Worm (Caenorhabditis elegans) whole organism, dauer: ENCODE measurements around the gene R04B3.3.

Experiments used
- unc-62 ChIP-seq: sonication (generic microtip); optimal IDR thresholded peaks from 2 replicates; lab custom pipeline; 2017; ENCODE audit warnings: missing biosample characterization, missing genetic modification reagents, missing genetic modification characterization

R04B3.3 gene

DNA sequence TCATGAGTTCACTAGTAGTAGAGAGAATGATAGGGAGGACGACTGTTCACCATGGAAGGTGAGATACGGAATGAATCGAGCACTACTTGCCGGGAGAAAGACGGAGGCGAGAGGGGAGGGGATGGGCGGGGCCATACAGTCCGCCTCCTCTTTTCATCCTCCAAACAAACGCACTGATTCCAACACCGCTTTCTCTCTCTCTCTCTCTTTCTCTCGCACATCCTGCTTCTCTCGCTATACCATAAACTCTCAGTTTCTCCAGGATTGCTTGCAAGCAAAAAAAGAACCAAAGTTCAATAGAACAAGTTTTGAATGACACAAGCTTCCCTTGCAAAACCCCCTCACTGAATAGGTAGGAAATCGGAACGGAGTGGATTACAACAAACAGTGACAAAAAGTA lies 40.4 kb downstream of the R04B3.3 start:
- no peak for TF ChIP-seq unc-62 (GFP tag; lab: Kevin White, UChicago)

DNA sequence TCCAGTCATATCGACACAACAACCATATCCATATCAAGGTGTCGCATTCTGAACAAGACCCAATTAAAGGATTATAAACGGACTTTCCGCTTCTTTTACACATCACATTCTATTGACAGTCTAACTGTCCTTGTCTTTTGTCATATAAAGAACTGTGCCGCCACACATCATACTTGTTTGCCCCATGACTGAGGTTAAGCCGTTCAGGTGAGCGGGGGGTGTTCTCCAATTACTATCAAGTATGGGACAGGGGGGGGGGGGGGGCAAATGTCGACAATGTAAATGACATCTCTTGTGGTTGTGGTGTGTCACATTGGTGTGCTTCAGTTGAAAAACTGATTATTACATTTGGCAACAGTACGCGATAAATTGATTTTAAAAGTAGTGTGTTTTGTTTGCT lies 42.0 kb downstream of the R04B3.3 start:
- no peak for TF ChIP-seq unc-62 (GFP tag; lab: Kevin White, UChicago)

DNA sequence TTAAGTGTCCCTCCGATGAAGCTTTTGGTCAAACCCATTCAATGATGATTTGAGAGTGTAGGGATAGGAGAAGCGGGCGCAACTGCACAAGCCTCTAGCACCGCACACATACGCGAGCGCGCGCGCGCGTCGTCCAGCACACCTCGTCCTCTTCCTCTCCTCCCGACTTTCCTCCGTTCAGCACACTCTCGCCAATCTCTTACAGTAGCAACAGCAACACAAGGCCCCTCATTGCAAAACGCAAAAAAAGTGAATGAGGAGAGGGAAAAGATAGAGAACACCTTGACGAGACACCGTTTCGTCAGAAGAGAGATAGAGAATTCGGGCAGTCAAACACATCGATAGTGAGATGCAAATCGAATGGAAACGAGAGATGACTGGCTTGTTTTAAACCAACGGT lies 43.3 kb downstream of the R04B3.3 start:
- no peak for TF ChIP-seq unc-62 (GFP tag; lab: Kevin White, UChicago)

DNA sequence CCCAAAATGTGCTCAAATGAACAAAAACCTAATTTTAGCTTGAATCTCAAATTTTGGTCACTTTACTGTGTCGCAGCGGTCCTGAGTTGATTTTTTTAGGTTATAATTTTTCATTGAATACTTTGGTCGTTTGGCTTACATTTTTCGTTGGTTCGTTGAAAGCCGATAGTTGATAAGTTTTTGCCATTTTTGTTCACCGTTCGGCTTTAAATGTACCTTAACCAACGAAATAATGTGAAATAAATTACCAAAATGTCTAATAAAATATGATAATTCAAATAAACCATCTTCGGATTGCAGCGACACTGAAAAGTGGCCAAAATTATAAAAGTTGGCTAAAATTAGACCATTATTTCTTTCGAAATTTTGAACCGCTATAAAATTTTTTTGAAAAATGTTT lies 45.5 kb downstream of the R04B3.3 start:
- TF ChIP-seq unc-62 (GFP tag; lab: Kevin White, UChicago), result no peak

DNA sequence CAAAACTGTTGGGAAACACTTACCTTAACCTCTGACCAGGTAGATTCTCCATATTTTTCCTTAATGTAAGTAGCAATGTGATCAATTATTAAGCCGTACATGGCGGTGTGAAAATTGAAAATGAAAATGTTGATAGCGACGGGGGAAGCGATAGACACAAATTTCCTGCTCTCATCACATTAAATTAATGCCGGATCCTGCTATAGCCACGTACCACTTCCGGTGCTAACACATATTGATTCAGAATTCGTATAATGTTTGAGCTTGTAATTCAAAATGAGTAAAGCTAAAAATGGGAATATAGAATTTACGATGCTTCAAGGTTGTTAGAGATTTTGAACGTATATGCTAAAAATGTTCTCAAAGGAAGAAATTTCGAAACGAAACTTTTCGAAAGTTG lies 48.4 kb downstream of the R04B3.3 start, which contains the start of gene gcy-31:
Gene gcy-31 (minus strand): TSS at position 101 of the 400 bp plus-strand sequence.
- TF ChIP-seq unc-62 (GFP tag; lab: Kevin White, UChicago), result no peak

DNA sequence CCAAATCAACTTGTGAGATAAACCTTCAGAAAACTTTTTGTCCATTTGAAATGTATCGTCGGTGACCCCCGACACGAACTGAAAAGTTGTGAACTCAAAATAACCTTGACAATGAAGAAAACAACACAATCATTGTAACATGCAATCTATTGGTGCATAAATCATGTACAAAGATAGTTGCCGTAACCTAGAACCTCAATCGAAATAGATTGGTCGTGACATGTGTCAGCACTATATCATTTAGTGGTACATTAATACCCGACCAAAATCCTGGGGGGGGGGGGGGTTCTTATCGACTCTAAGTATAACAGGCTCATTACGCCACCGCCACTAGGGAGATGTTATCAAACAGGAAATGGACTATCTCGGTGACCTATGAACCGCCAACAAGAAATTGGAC lies 48.8 kb downstream of the R04B3.3 start:
- TF ChIP-seq unc-62 (GFP tag; lab: Kevin White, UChicago), result no peak

DNA sequence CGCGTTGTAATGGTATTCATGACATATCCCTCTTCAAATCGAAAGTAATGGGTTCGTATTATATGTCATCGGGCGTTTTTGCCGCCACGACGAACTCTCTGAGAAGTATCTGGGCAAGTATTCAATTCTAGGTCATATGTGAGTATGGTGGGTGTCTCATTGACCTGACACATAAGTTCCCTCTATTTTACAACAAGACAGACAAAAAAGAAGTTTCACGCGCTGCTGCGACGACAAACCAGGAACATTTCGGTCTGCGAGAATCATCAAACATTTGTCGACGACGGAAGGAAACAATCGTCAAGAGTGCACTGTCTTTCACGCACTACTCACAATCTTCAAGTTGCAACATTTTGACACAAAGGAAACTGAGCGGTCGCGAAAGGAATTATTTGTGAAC lies 50.5 kb downstream of the R04B3.3 start:
- TF ChIP-seq unc-62 (GFP tag; lab: Kevin White, UChicago), result no peak
